Fruit fly (Drosophila melanogaster) whole organism, embryonic: Measurements from ENCODE around the gene Nlg2.

Experiments
- Atf3 ChIP-seq: fragments of 200-800 bp; sonication (Bioruptor generic); optimal IDR thresholded peaks from 3 replicates; lab custom pipeline; 2016; ENCODE audit warnings: missing biosample characterization, missing genetic modification characterization
- C15 ChIP-seq: fragments of 200-800 bp; sonication (Bioruptor generic); IDR thresholded peaks from 3 replicates; pipeline ENCODE4 v1.3.6; 2022; ENCODE audit warnings: missing biosample characterization, missing genetic modification characterization
- CG14860 ChIP-seq: fragments of 200-800 bp; sonication (Bioruptor generic); IDR thresholded peaks from 3 replicates; pipeline ENCODE4 v1.3.6; 2022; ENCODE audit warnings: missing biosample characterization, missing genetic modification characterization; ENCODE audit not compliant: partially characterized antibody
- CG1529 ChIP-seq: fragments of 200-800 bp; sonication (Bioruptor generic); optimal IDR thresholded peaks from 3 replicates; lab custom pipeline; 2018; ENCODE audit warnings: missing biosample characterization, missing genetic modification characterization
- CG15479 ChIP-seq: fragments of 200-800 bp; sonication (Bioruptor generic); optimal IDR thresholded peaks from 3 replicates; lab custom pipeline; 2019; ENCODE audit warnings: missing biosample characterization, mild to moderate bottlenecking, missing genetic modification characterization, moderate library complexity
- CG16863 ChIP-seq: fragments of 200-800 bp; sonication (Bioruptor generic); optimal IDR thresholded peaks from 3 replicates; lab custom pipeline; 2016; ENCODE audit warnings: missing biosample characterization, missing genetic modification characterization
- CG17802 ChIP-seq: fragments of 200-800 bp; sonication (Bioruptor generic); optimal IDR thresholded peaks from 2 replicates; lab custom pipeline; 2018; ENCODE audit warnings: missing biosample characterization, mild to moderate bottlenecking, missing genetic modification characterization, moderate library complexity
- CG31224 ChIP-seq: fragments of 200-800 bp; sonication (Bioruptor generic); IDR thresholded peaks from 2 replicates; pipeline ENCODE4 v1.3.6; 2022; ENCODE audit warnings: missing biosample characterization, missing genetic modification characterization
- CG31365 ChIP-seq: fragments of 200-800 bp; sonication (Bioruptor generic); optimal IDR thresholded peaks from 2 replicates; lab custom pipeline; 2018; ENCODE audit warnings: missing biosample characterization, mild to moderate bottlenecking, missing genetic modification characterization
- CG34376 ChIP-seq: fragments of 200-800 bp; sonication (Bioruptor generic); optimal IDR thresholded peaks from 2 replicates; lab custom pipeline; 2018; ENCODE audit warnings: missing biosample characterization, mild to moderate bottlenecking, missing genetic modification characterization
- CG3995 ChIP-seq: fragments of 200-800 bp; sonication (Bioruptor generic); optimal IDR thresholded peaks from 3 replicates; lab custom pipeline; 2016; ENCODE audit warnings: missing biosample characterization, missing genetic modification characterization
- CG4328 ChIP-seq: fragments of 200-800 bp; sonication (Bioruptor generic); optimal IDR thresholded peaks from 3 replicates; lab custom pipeline; 2017; ENCODE audit warnings: missing biosample characterization, missing genetic modification reagents, missing genetic modification characterization
- CG5180 ChIP-seq: fragments of 200-800 bp; sonication (Bioruptor generic); optimal IDR thresholded peaks from 3 replicates; lab custom pipeline; 2017; ENCODE audit warnings: missing biosample characterization, missing genetic modification characterization, mild to moderate bottlenecking, moderate library complexity, missing genetic modification reagents
- CG5245 ChIP-seq: fragments of 200-800 bp; sonication (Bioruptor generic); optimal IDR thresholded peaks from 3 replicates; lab custom pipeline; 2016; ENCODE audit warnings: missing biosample characterization, missing genetic modification characterization
- CG6765 ChIP-seq: fragments of 200-800 bp; sonication (Bioruptor generic); optimal IDR thresholded peaks from 3 replicates; lab custom pipeline; 2017; ENCODE audit warnings: missing biosample characterization, mild to moderate bottlenecking, missing genetic modification characterization
- CG8089 ChIP-seq: fragments of 200-800 bp; sonication (Bioruptor generic); optimal IDR thresholded peaks from 3 replicates; lab custom pipeline; 2016; ENCODE audit warnings: missing biosample characterization, missing genetic modification characterization
- CG8290 ChIP-seq, 3 experiments: fragments of 200-800 bp; sonication (Bioruptor generic); optimal IDR thresholded peaks; 2 replicates each; lab custom pipeline; 2016 to 2019; ENCODE audit warnings: missing biosample characterization in 3 of 3, missing genetic modification characterization in 3 of 3, mild to moderate bottlenecking in 2 of 3, moderate library complexity in 1 of 3
- CG8765 ChIP-seq: fragments of 200-800 bp; sonication (Bioruptor generic); IDR thresholded peaks from 2 replicates; pipeline ENCODE4 v1.3.6; 2022; ENCODE audit warnings: missing biosample characterization, missing genetic modification characterization
- CG9727 ChIP-seq: fragments of 200-800 bp; sonication (Bioruptor generic); optimal IDR thresholded peaks from 3 replicates; lab custom pipeline; 2017; ENCODE audit warnings: missing biosample characterization, mild to moderate bottlenecking, missing genetic modification characterization
- CoRest ChIP-seq: fragments of 200-800 bp; sonication (Bioruptor generic); optimal IDR thresholded peaks from 3 replicates; lab custom pipeline; 2018; ENCODE audit warnings: missing biosample characterization, mild to moderate bottlenecking, missing genetic modification characterization, moderate library complexity
- Deaf1 ChIP-seq: fragments of 200-800 bp; optimal IDR thresholded peaks from 3 replicates; lab custom pipeline; 2019; ENCODE audit warnings: missing biosample characterization, mild to moderate bottlenecking, missing genetic modification characterization, moderate library complexity
- Dref ChIP-seq: fragments of 200-800 bp; sonication (Bioruptor generic); IDR thresholded peaks from 2 replicates; pipeline ENCODE4 v1.3.6; 2022; ENCODE audit warnings: missing biosample characterization, missing genetic modification characterization
- Ets97D ChIP-seq: fragments of 200-800 bp; sonication (Bioruptor generic); optimal IDR thresholded peaks from 3 replicates; lab custom pipeline; 2016; ENCODE audit warnings: missing biosample characterization, missing genetic modification characterization
- Hr51 ChIP-seq, 2 experiments: fragments of 200-800 bp; sonication (Bioruptor generic); optimal IDR thresholded peaks; 2 replicates in 1 of 2; 3 replicates in 1 of 2; lab custom pipeline; 2016 to 2018; ENCODE audit warnings: missing biosample characterization in 2 of 2, missing genetic modification characterization in 2 of 2, mild to moderate bottlenecking in 1 of 2, moderate library complexity in 1 of 2
- NK7.1 ChIP-seq: fragments of 200-800 bp; sonication (Bioruptor generic); optimal IDR thresholded peaks from 3 replicates; lab custom pipeline; 2016; ENCODE audit warnings: missing biosample characterization, missing genetic modification characterization
- Oaz ChIP-seq: fragments of 200-800 bp; sonication (Bioruptor generic); IDR thresholded peaks from 2 replicates; pipeline ENCODE4 v1.3.6; 2022; ENCODE audit warnings: missing biosample characterization, missing genetic modification characterization
- Ravus ChIP-seq: fragments of 200-800 bp; sonication (Bioruptor generic); IDR thresholded peaks from 2 replicates; pipeline ENCODE4 v1.3.6; 2022; ENCODE audit warnings: missing biosample characterization, missing genetic modification characterization
- Trl ChIP-seq, 3 experiments: fragments of >200 bp in 2 of 3; fragments of 200-800 bp in 1 of 3; sonication (Bioruptor generic) in 1 of 3; optimal IDR thresholded peaks; 2 replicates in 1 of 3; 3 replicates in 2 of 3; lab custom pipeline; 2016 to 2017; ENCODE audit warnings: missing biosample characterization in 1 of 3, missing genetic modification characterization in 1 of 3
- Vsx1 ChIP-seq: fragments of 200-800 bp; sonication (Bioruptor generic); optimal IDR thresholded peaks from 2 replicates; lab custom pipeline; 2017; ENCODE audit warnings: missing biosample characterization, mild to moderate bottlenecking, missing genetic modification characterization, missing genetic modification reagents
- abd-A ChIP-seq: fragments of 200-800 bp; sonication (Bioruptor generic); optimal IDR thresholded peaks from 3 replicates; lab custom pipeline; 2019; ENCODE audit warnings: missing biosample characterization, mild to moderate bottlenecking, missing genetic modification characterization, moderate library complexity
- amos ChIP-seq: fragments of 200-800 bp; sonication (Bioruptor generic); IDR thresholded peaks from 2 replicates; pipeline ENCODE4 v1.3.6; 2022; ENCODE audit warnings: missing biosample characterization, missing genetic modification characterization; ENCODE audit not compliant: partially characterized antibody
- ash1 ChIP-seq: fragments of 200-800 bp; sonication (Bioruptor generic); optimal IDR thresholded peaks from 2 replicates; lab custom pipeline; 2018; ENCODE audit warnings: missing biosample characterization, mild to moderate bottlenecking, missing genetic modification characterization
- chn ChIP-seq: fragments of 200-800 bp; sonication (Bioruptor generic); optimal IDR thresholded peaks from 2 replicates; lab custom pipeline; 2016; ENCODE audit warnings: missing biosample characterization, missing genetic modification characterization
- dmrt99B ChIP-seq: fragments of 200-800 bp; sonication (Bioruptor generic); optimal IDR thresholded peaks from 2 replicates; lab custom pipeline; 2018; ENCODE audit warnings: missing biosample characterization, mild to moderate bottlenecking, missing genetic modification characterization, moderate library complexity
- dysf ChIP-seq: fragments of 200-800 bp; sonication (Bioruptor generic); IDR thresholded peaks from 3 replicates; pipeline ENCODE4 v1.3.6; 2022; ENCODE audit warnings: missing biosample characterization, missing genetic modification characterization
- esg ChIP-seq: fragments of 200-800 bp; sonication (Bioruptor generic); conservative IDR thresholded peaks from 2 replicates; pipeline ENCODE4 v1.3.6; 2022; ENCODE audit warnings: missing biosample characterization, missing genetic modification characterization
- eyg ChIP-seq: fragments of 200-800 bp; sonication (Bioruptor generic); optimal IDR thresholded peaks from 3 replicates; lab custom pipeline; 2016; ENCODE audit warnings: missing biosample characterization, missing genetic modification characterization
- gcm2 ChIP-seq: fragments of 200-800 bp; sonication (Bioruptor generic); optimal IDR thresholded peaks from 2 replicates; lab custom pipeline; 2016; ENCODE audit warnings: missing biosample characterization, missing genetic modification characterization
- hkb ChIP-seq, 2 experiments: fragments of 200-800 bp in 1 of 2; fragments of >200 bp in 1 of 2; sonication (Bioruptor generic) in 1 of 2; IDR thresholded peaks in 1 of 2; optimal IDR thresholded peaks in 1 of 2; 2 replicates each; pipeline versions ENCODE4 v1.3.6 to Lab custom; 2017 to 2022; ENCODE audit warnings: missing biosample characterization in 1 of 2, missing genetic modification characterization in 1 of 2
- jigr1 ChIP-seq: fragments of 200-800 bp; sonication (Bioruptor generic); IDR thresholded peaks from 3 replicates; pipeline ENCODE4 v1.3.6; 2022; ENCODE audit warnings: missing biosample characterization, missing genetic modification characterization
- ken ChIP-seq: fragments of 200-800 bp; sonication (Bioruptor generic); IDR thresholded peaks from 3 replicates; pipeline ENCODE4 v1.3.6; 2022; ENCODE audit warnings: missing biosample characterization, missing genetic modification characterization
- phol ChIP-seq: fragments of 200-800 bp; sonication (Bioruptor generic); optimal IDR thresholded peaks from 3 replicates; lab custom pipeline; 2018; ENCODE audit warnings: missing biosample characterization, mild to moderate bottlenecking, missing genetic modification characterization, moderate library complexity
- prd ChIP-seq, 3 experiments: fragments of >200 bp in 2 of 3; fragments of 200-800 bp in 1 of 3; sonication (Bioruptor generic) in 1 of 3; optimal IDR thresholded peaks in 2 of 3; IDR thresholded peaks in 1 of 3; 2 replicates in 2 of 3; 3 replicates in 1 of 3; pipeline versions ENCODE4 v1.3.6 to Lab custom; 2017 to 2022; ENCODE audit warnings: missing biosample characterization in 1 of 3, missing genetic modification characterization in 1 of 3
- rib ChIP-seq: fragments of 200-800 bp; sonication (Bioruptor generic); IDR thresholded peaks from 2 replicates; pipeline ENCODE4 v1.3.6; 2022; ENCODE audit warnings: missing biosample characterization, missing genetic modification characterization
- sens-2 ChIP-seq: fragments of 200-800 bp; sonication (Bioruptor generic); IDR thresholded peaks from 2 replicates; pipeline ENCODE4 v1.3.6; 2022; ENCODE audit warnings: missing biosample characterization, missing genetic modification characterization
- sim ChIP-seq: fragments of 200-800 bp; sonication (Bioruptor generic); IDR thresholded peaks from 2 replicates; pipeline ENCODE4 v1.3.6; 2022; ENCODE audit warnings: missing biosample characterization, missing genetic modification characterization
- stc ChIP-seq: fragments of 200-800 bp; sonication (Bioruptor generic); IDR thresholded peaks from 2 replicates; pipeline ENCODE4 v1.3.6; 2022; ENCODE audit warnings: missing biosample characterization, missing genetic modification characterization
- tgo ChIP-seq: fragments of 200-800 bp; sonication (Bioruptor generic); IDR thresholded peaks from 3 replicates; pipeline ENCODE4 v1.3.6; 2022; ENCODE audit warnings: missing biosample characterization, missing genetic modification characterization
- vvl ChIP-seq: fragments of 200-800 bp; sonication (Bioruptor generic); IDR thresholded peaks from 2 replicates; pipeline ENCODE4 v1.3.6; 2022; ENCODE audit warnings: missing biosample characterization, missing genetic modification characterization
- zfh1 ChIP-seq: fragments of 200-800 bp; sonication (Bioruptor generic); IDR thresholded peaks from 3 replicates; pipeline ENCODE4 v1.3.6; 2022; ENCODE audit warnings: missing biosample characterization, missing genetic modification characterization

Gene Nlg2

dm6 chr2L:6833661-6834073 lies 41.0 kb upstream of the Nlg2 start (continued):
- TF ChIP-seq hkb (optimal IDR thresholded peaks at IDR 0.05; lab: Kevin White, UChicago) (no peak), hkb (GFP tag; IDR thresholded peaks at IDR 0.05; lab: Robert Waterston, UW) (no peak), CG34376 (no peak), Oaz (GFP tag; lab: Robert Waterston, UW) (no peak), CG31224 (GFP tag; lab: Robert Waterston, UW) (no peak), vvl (peak; percentile 46), amos (no peak), dmrt99B (no peak), CG9727 (GFP tag; lab: Kevin White, UChicago) (no peak), C15 (no peak), Atf3 (GFP tag; lab: Kevin White, UChicago) (no peak), CG14860 (GFP tag; lab: Robert Waterston, UW) (no peak), jigr1 (GFP tag; lab: Robert Waterston, UW) (no peak), NK7.1 (GFP tag; lab: Kevin White, UChicago) (no peak), CG8089 (no peak), phol (peak; percentile 5), Ravus (GFP tag; lab: Robert Waterston, UW) (no peak), ash1 (GFP tag; lab: Kevin White, UChicago) (peak; percentile 6), tgo (GFP tag; lab: Robert Waterston, UW) (no peak), rib (GFP tag; lab: Robert Waterston, UW) (0 out of 2 replicates have a peak, but pooled peaks have one; percentile 37), zfh1 (GFP tag; lab: Robert Waterston, UW) (no peak), esg (GFP tag; lab: Robert Waterston, UW) (no peak), CG6765 (GFP tag; lab: Kevin White, UChicago) (no peak), gcm2 (no peak), stc (peak; percentile 52; the same call in 1 of the 2 replicates), ken (0 out of 3 replicates have a peak, but pooled peaks have one; percentile 28), CG3995 (GFP tag; lab: Kevin White, UChicago) (no peak), Vsx1 (GFP tag; lab: Kevin White, UChicago) (no peak), CoRest (peak; percentile 47), Trl (optimal IDR thresholded peaks at IDR 0.05; lab: Kevin White, UChicago) (peak; percentile 73), Trl (GFP tag; optimal IDR thresholded peaks at IDR 0.05; lab: Kevin White, UChicago) (no peak), CG8290 (GFP tag; optimal IDR thresholded peaks at IDR 0.05; lab: Kevin White, UChicago) (no peak), CG8290 (tag; optimal IDR thresholded peaks at IDR 0.05; lab: Kevin White, UChicago) (no peak), abd-A (tag; lab: Kevin White, UChicago) (peak; percentile 58), CG16863 (no peak), Hr51 (GFP tag; optimal IDR thresholded peaks at IDR 0.05; lab: Kevin White, UChicago) (no peak), CG15479 (GFP tag; lab: Kevin White, UChicago) (peak; percentile 22), eyg (GFP tag; lab: Kevin White, UChicago) (no peak), CG5245 (GFP tag; lab: Kevin White, UChicago) (no peak), Dref (GFP tag; lab: Robert Waterston, UW) (no peak), prd (optimal IDR thresholded peaks at IDR 0.05; lab: Kevin White, UChicago) (no peak), prd (GFP tag; IDR thresholded peaks at IDR 0.05; lab: Robert Waterston, UW) (no peak), sim (GFP tag; lab: Robert Waterston, UW) (no peak), Ets97D (GFP tag; lab: Kevin White, UChicago) (peak; percentile 65), CG31365 (no peak), sens-2 (peak; percentile 99), CG1529 (no peak), chn (GFP tag; lab: Kevin White, UChicago) (no peak), CG8765 (GFP tag; lab: Robert Waterston, UW) (no peak), CG5180 (no peak), dysf (GFP tag; lab: Robert Waterston, UW) (0 out of 3 replicates have a peak, but pooled peaks have one; percentile 25), CG4328 (GFP tag; lab: Kevin White, UChicago) (peak; percentile 7), CG17802 (no peak), Deaf1 (tag; lab: Kevin White, UChicago) (peak; percentile 80)
